Worm (Caenorhabditis elegans) whole organism, L3 larva: ENCODE results near the gene dpf-2.

Experiments
- R02D3.7 ChIP-seq: fragments of 150-350 bp; optimal IDR thresholded peaks from 2 replicates; lab custom pipeline; 2014; ENCODE audit warnings: missing biosample characterization, missing genetic modification characterization
- ZK546.5 ChIP-seq: sonication (generic microtip); optimal IDR thresholded peaks from 2 replicates; lab custom pipeline; 2017; ENCODE audit warnings: missing biosample characterization, missing genetic modification characterization
- aly-2 ChIP-seq: fragments of 150-350 bp; optimal IDR thresholded peaks from 2 replicates; lab custom pipeline; 2014; ENCODE audit warnings: missing biosample characterization, missing genetic modification characterization
- ama-1 ChIP-seq: fragments of 150-350 bp; optimal IDR thresholded peaks from 2 replicates; lab custom pipeline; 2018
- ceh-16 ChIP-seq: sonication (generic microtip); optimal IDR thresholded peaks from 2 replicates; lab custom pipeline; 2017; ENCODE audit warnings: missing biosample characterization, missing genetic modification characterization
- ceh-28 ChIP-seq: fragments of 150-350 bp; optimal IDR thresholded peaks from 2 replicates; lab custom pipeline; 2014; ENCODE audit warnings: missing biosample characterization, missing genetic modification reagents, missing genetic modification characterization
- ceh-9 ChIP-seq: sonication (generic microtip); optimal IDR thresholded peaks from 2 replicates; lab custom pipeline; 2018; ENCODE audit warnings: missing biosample characterization, missing genetic modification characterization
- egl-27 ChIP-seq: sonication (generic microtip); optimal IDR thresholded peaks from 4 replicates; lab custom pipeline; 2017; ENCODE audit warnings: missing biosample characterization, missing genetic modification reagents, missing genetic modification characterization
- egl-5 ChIP-seq: fragments of 150-350 bp; optimal IDR thresholded peaks from 2 replicates; lab custom pipeline; 2017; ENCODE audit warnings: missing biosample characterization, missing genetic modification reagents, missing genetic modification characterization, inconsistent platforms
- elt-1 ChIP-seq: fragments of 150-350 bp; optimal IDR thresholded peaks from 2 replicates; lab custom pipeline; 2014; ENCODE audit warnings: missing biosample characterization, missing genetic modification characterization
- elt-2 ChIP-seq: sonication (generic microtip); optimal IDR thresholded peaks from 2 replicates; lab custom pipeline; 2016; ENCODE audit warnings: missing genetic modification reagents, mild to moderate bottlenecking, missing genetic modification characterization, missing compliant biosample characterization
- elt-3 ChIP-seq, 3 experiments: fragments of 150-350 bp in 1 of 3; sonication (generic microtip) in 2 of 3; optimal IDR thresholded peaks; 2 replicates in 2 of 3; 4 replicates in 1 of 3; lab custom pipeline; 2014 to 2017; ENCODE audit warnings: missing biosample characterization in 3 of 3, missing genetic modification characterization in 3 of 3
- eor-1 ChIP-seq, 2 experiments: fragments of 150-350 bp; optimal IDR thresholded peaks; 2 replicates each; lab custom pipeline; 2014 to 2018; ENCODE audit warnings: missing biosample characterization in 2 of 2, missing genetic modification characterization in 2 of 2
- fkh-10 ChIP-seq: sonication (generic microtip); optimal IDR thresholded peaks from 2 replicates; lab custom pipeline; 2017; ENCODE audit warnings: missing biosample characterization, missing genetic modification reagents, missing genetic modification characterization
- fkh-2 ChIP-seq: fragments of 150-350 bp; optimal IDR thresholded peaks from 2 replicates; lab custom pipeline; 2014; ENCODE audit warnings: missing biosample characterization, missing genetic modification reagents, missing genetic modification characterization
- hmg-11 ChIP-seq: sonication (generic microtip); optimal IDR thresholded peaks from 2 replicates; lab custom pipeline; 2016; ENCODE audit warnings: missing genetic modification characterization, missing compliant biosample characterization
- jun-1 ChIP-seq: fragments of 150-350 bp; optimal IDR thresholded peaks from 2 replicates; lab custom pipeline; 2014; ENCODE audit warnings: missing biosample characterization, missing genetic modification reagents, missing genetic modification characterization
- lin-15B ChIP-seq: fragments of 150-350 bp; optimal IDR thresholded peaks from 2 replicates; lab custom pipeline; 2014; ENCODE audit warnings: missing biosample characterization, missing genetic modification characterization
- lsy-12 ChIP-seq: sonication (generic microtip); optimal IDR thresholded peaks from 2 replicates; lab custom pipeline; 2016; ENCODE audit warnings: mild to moderate bottlenecking, missing genetic modification characterization, missing compliant biosample characterization
- mdl-1 ChIP-seq: fragments of 150-350 bp; optimal IDR thresholded peaks from 2 replicates; lab custom pipeline; 2014; ENCODE audit warnings: missing biosample characterization, missing genetic modification characterization
- mml-1 ChIP-seq: fragments of 150-350 bp; sonication (generic microtip); optimal IDR thresholded peaks from 3 replicates; lab custom pipeline; 2014; ENCODE audit warnings: missing biosample characterization, missing genetic modification characterization
- nhr-11 ChIP-seq: fragments of 150-350 bp; optimal IDR thresholded peaks from 2 replicates; lab custom pipeline; 2014; ENCODE audit warnings: missing biosample characterization, missing genetic modification characterization
- nhr-12 ChIP-seq: fragments of 150-350 bp; optimal IDR thresholded peaks from 2 replicates; lab custom pipeline; 2014; ENCODE audit warnings: missing biosample characterization, missing genetic modification characterization
- nhr-23 ChIP-seq: fragments of 150-350 bp; optimal IDR thresholded peaks from 2 replicates; lab custom pipeline; 2014; ENCODE audit warnings: missing biosample characterization, missing genetic modification reagents, missing genetic modification characterization
- nhr-237 ChIP-seq: fragments of 150-350 bp; optimal IDR thresholded peaks from 2 replicates; lab custom pipeline; 2014; ENCODE audit warnings: missing biosample characterization, missing genetic modification characterization
- nhr-25 ChIP-seq: sonication (generic microtip); optimal IDR thresholded peaks from 2 replicates; lab custom pipeline; 2017; ENCODE audit warnings: missing biosample characterization, missing genetic modification characterization
- nhr-28 ChIP-seq: fragments of 150-350 bp; optimal IDR thresholded peaks from 2 replicates; lab custom pipeline; 2014; ENCODE audit warnings: missing biosample characterization, missing genetic modification characterization
- nhr-43 ChIP-seq: sonication (generic microtip); optimal IDR thresholded peaks from 2 replicates; lab custom pipeline; 2016; ENCODE audit warnings: mild to moderate bottlenecking, missing genetic modification characterization, missing compliant biosample characterization; ENCODE audit not compliant: poor library complexity, severe bottlenecking
- nhr-67 ChIP-seq: fragments of 150-350 bp; optimal IDR thresholded peaks from 2 replicates; lab custom pipeline; 2014; ENCODE audit warnings: missing biosample characterization, missing genetic modification characterization
- nhr-76 ChIP-seq: fragments of 150-350 bp; sonication (generic microtip); optimal IDR thresholded peaks from 5 replicates; lab custom pipeline; 2014; ENCODE audit warnings: missing biosample characterization, missing genetic modification characterization
- nhr-77 ChIP-seq: fragments of 150-350 bp; optimal IDR thresholded peaks from 2 replicates; lab custom pipeline; 2014; ENCODE audit warnings: missing biosample characterization, missing genetic modification characterization
- pha-4 ChIP-seq: fragments of 150-350 bp; optimal IDR thresholded peaks from 2 replicates; lab custom pipeline; 2014; ENCODE audit warnings: missing biosample characterization, missing genetic modification reagents, missing genetic modification characterization
- pqm-1 ChIP-seq: fragments of 150-350 bp; optimal IDR thresholded peaks from 2 replicates; lab custom pipeline; 2017; ENCODE audit warnings: missing biosample characterization, missing genetic modification characterization, inconsistent platforms
- sea-2 ChIP-seq: fragments of 150-350 bp; sonication (generic microtip); optimal IDR thresholded peaks from 4 replicates; lab custom pipeline; 2014; ENCODE audit warnings: missing biosample characterization, missing genetic modification reagents, missing genetic modification characterization
- skn-1 ChIP-seq: fragments of 150-350 bp; optimal IDR thresholded peaks from 2 replicates; lab custom pipeline; 2014; ENCODE audit warnings: missing biosample characterization, missing genetic modification characterization
- snpc-4 ChIP-seq: fragments of 150-350 bp; optimal IDR thresholded peaks from 2 replicates; lab custom pipeline; 2014; ENCODE audit warnings: missing biosample characterization, missing genetic modification characterization
- tbx-2 ChIP-seq: sonication (generic microtip); optimal IDR thresholded peaks from 2 replicates; lab custom pipeline; 2016; ENCODE audit warnings: mild to moderate bottlenecking, missing genetic modification characterization, missing compliant biosample characterization
- unc-39 ChIP-seq: sonication (generic microtip); optimal IDR thresholded peaks from 4 replicates; lab custom pipeline; 2017; ENCODE audit warnings: missing biosample characterization, missing genetic modification characterization
- unc-62 ChIP-seq: fragments of 150-350 bp; sonication (generic microtip); optimal IDR thresholded peaks from 4 replicates; lab custom pipeline; 2014; ENCODE audit warnings: missing biosample characterization, missing genetic modification reagents, missing genetic modification characterization
- ztf-11 ChIP-seq: fragments of 150-350 bp; optimal IDR thresholded peaks from 2 replicates; lab custom pipeline; 2014; ENCODE audit warnings: missing biosample characterization, missing genetic modification characterization

dpf-2 gene

ce11 chrX:14842846-14843369 is 11.3 kb downstream of the dpf-2 start:
- peak; percentile 66 for TF ChIP-seq pha-4 (tag; lab: Kevin White, UChicago)
- no peak for TF ChIP-seq elt-3 (tag; optimal IDR thresholded peaks at IDR 0.05; lab: Kevin White, UChicago)

- peak; percentile 63 for TF ChIP-seq elt-2
- TF ChIP-seq hmg-11 (tag; lab: Kevin White, UChicago): no peak
- TF ChIP-seq pqm-1: peak; percentile 86
These were observed 12.8 kb downstream of the dpf-2 start for ce11 chrX:14844481-14844880.

ce11 chrX:14845637-14846036 is 14.0 kb downstream of the dpf-2 start, which contains the start of gene egrh-1:
TSS of gene egrh-1 (plus strand) at chrX:14845937.
- no peak for TF ChIP-seq snpc-4 (tag; lab: Kevin White, UChicago)
- no peak for TF ChIP-seq ceh-9
- TF ChIP-seq pqm-1: no peak
- no peak for TF ChIP-seq jun-1 (tag; lab: Kevin White, UChicago)
- TF ChIP-seq pha-4 (tag; lab: Kevin White, UChicago): no peak
- no peak for TF ChIP-seq mml-1
- TF ChIP-seq nhr-23 (tag; lab: Kevin White, UChicago): no peak
- no peak for TF ChIP-seq elt-1 (tag; lab: Kevin White, UChicago)
- TF ChIP-seq unc-39 (tag; lab: Kevin White, UChicago): no peak
- TF ChIP-seq sea-2 (GFP tag; lab: Kevin White, UChicago): no peak
- TF ChIP-seq ztf-11 (tag; lab: Kevin White, UChicago): no peak
- no peak for TF ChIP-seq nhr-12 (tag; lab: Kevin White, UChicago)
- no peak for TF ChIP-seq mdl-1 (tag; lab: Kevin White, UChicago)
- TF ChIP-seq unc-62 (GFP tag; lab: Kevin White, UChicago): no peak
- TF ChIP-seq ZK546.5 (tag; lab: Kevin White, UChicago): no peak
- no peak for TF ChIP-seq aly-2 (tag; lab: Kevin White, UChicago)
- no peak for TF ChIP-seq elt-3 (tag; optimal IDR thresholded peaks at IDR 0.05; lab: Kevin White, UChicago)
- no peak for TF ChIP-seq ceh-28
- no peak for TF ChIP-seq egl-27 (tag; lab: Kevin White, UChicago)
- TF ChIP-seq, all 47 proteins: peak for 0

ce11 chrX:14849054-14849453 is 17.4 kb downstream of the dpf-2 start, which contains the start of gene acd-3:
TSS of gene acd-3 (plus strand) at chrX:14849275.
- TF ChIP-seq lin-15B (tag; lab: Kevin White, UChicago): no peak
- no peak for TF ChIP-seq aly-2 (tag; lab: Kevin White, UChicago)
- TF ChIP-seq unc-62 (GFP tag; lab: Kevin White, UChicago): no peak
- TF ChIP-seq ceh-9: no peak
- no peak for TF ChIP-seq eor-1 (tag; optimal IDR thresholded peaks at IDR 0.05; lab: Kevin White, UChicago)
- TF ChIP-seq fkh-10: no peak
- peak; percentile 43 for TF ChIP-seq pqm-1
- no peak for TF ChIP-seq ztf-11 (tag; lab: Kevin White, UChicago)
- no peak for TF ChIP-seq nhr-67
- TF ChIP-seq sea-2 (GFP tag; lab: Kevin White, UChicago): no peak
- no peak for TF ChIP-seq nhr-43 (tag; lab: Kevin White, UChicago)
- TF ChIP-seq nhr-11: no peak
- no peak for TF ChIP-seq elt-3 (tag; optimal IDR thresholded peaks at IDR 0.05; lab: Kevin White, UChicago)
- TF ChIP-seq R02D3.7 (tag; lab: Kevin White, UChicago): no peak
- TF ChIP-seq ceh-28: peak; percentile 35
- no peak for TF ChIP-seq skn-1 (tag; lab: Kevin White, UChicago)
- TF ChIP-seq ama-1 (lab: Kevin White, UChicago): no peak
- TF ChIP-seq nhr-28 (tag; lab: Kevin White, UChicago): no peak
- TF ChIP-seq elt-2: peak; percentile 58
- no peak for TF ChIP-seq mml-1
- TF ChIP-seq nhr-23 (tag; lab: Kevin White, UChicago): no peak

ce11 chrX:14851904-14852303 is 20.3 kb downstream of the dpf-2 start:
- TF ChIP-seq tbx-2 (no peak), elt-3 (tag; optimal IDR thresholded peaks at IDR 0.05; lab: Kevin White, UChicago) (no peak), mdl-1 (tag; lab: Kevin White, UChicago) (no peak)

- TF ChIP-seq aly-2 (tag; lab: Kevin White, UChicago) (no peak), nhr-67 (no peak), nhr-12 (tag; lab: Kevin White, UChicago) (no peak), fkh-2 (tag; lab: Kevin White, UChicago) (peak; percentile 22), tbx-2 (peak; percentile 78), egl-5 (peak; percentile 51), nhr-25 (peak; percentile 91), R02D3.7 (tag; lab: Kevin White, UChicago) (peak; percentile 68), nhr-76 (tag; lab: Kevin White, UChicago) (no peak), snpc-4 (tag; lab: Kevin White, UChicago) (peak; percentile 89), pqm-1 (no peak), ceh-9 (no peak), jun-1 (tag; lab: Kevin White, UChicago) (peak; percentile 75), ceh-16 (tag; lab: Kevin White, UChicago) (no peak), nhr-28 (tag; lab: Kevin White, UChicago) (no peak), skn-1 (tag; lab: Kevin White, UChicago) (peak; percentile 87), nhr-237 (tag; lab: Kevin White, UChicago) (no peak), egl-27 (tag; lab: Kevin White, UChicago) (peak; percentile 14), nhr-77 (tag; lab: Kevin White, UChicago) (no peak), fkh-10 (peak; percentile 67), lsy-12 (peak; percentile 57), eor-1 (tag; optimal IDR thresholded peaks at IDR 0.05; lab: Kevin White, UChicago) (no peak), hmg-11 (tag; lab: Kevin White, UChicago) (peak; percentile 95)
These were observed 22.1 kb downstream of the dpf-2 start, which contains the start of the genes C27C12.1 and C27C12.4 for ce11 chrX:14853712-14854217. TSS of gene C27C12.1 (minus strand) at chrX:14853762. TSS of gene C27C12.4 (plus strand) at chrX:14854086.
